Fruit fly (Drosophila melanogaster) whole organism, embryonic: ENCODE data around the gene Teh2.

Experiments used
- Atf-2 ChIP-seq: fragments of 200-800 bp; sonication (Bioruptor generic); optimal IDR thresholded peaks from 2 replicates; lab custom pipeline; 2016; ENCODE audit warnings: missing biosample characterization, missing genetic modification characterization
- BtbVII ChIP-seq: fragments of 200-800 bp; sonication (Bioruptor generic); optimal IDR thresholded peaks from 3 replicates; lab custom pipeline; 2017; ENCODE audit warnings: missing biosample characterization, mild to moderate bottlenecking, missing genetic modification characterization
- CG10147 ChIP-seq: fragments of 200-800 bp; sonication (Bioruptor generic); optimal IDR thresholded peaks from 2 replicates; lab custom pipeline; 2019; ENCODE audit warnings: missing biosample characterization, mild to moderate bottlenecking, missing genetic modification characterization, moderate library complexity
- CG10543 ChIP-seq: fragments of 200-800 bp; sonication (Bioruptor generic); optimal IDR thresholded peaks from 3 replicates; lab custom pipeline; 2017; ENCODE audit warnings: missing biosample characterization, mild to moderate bottlenecking, missing genetic modification characterization, moderate library complexity
- CG12299 ChIP-seq: fragments of 200-800 bp; sonication (Bioruptor generic); optimal IDR thresholded peaks from 2 replicates; lab custom pipeline; 2018; ENCODE audit warnings: missing biosample characterization, mild to moderate bottlenecking, missing genetic modification characterization
- CG1233 ChIP-seq: fragments of 200-800 bp; sonication (Bioruptor generic); optimal IDR thresholded peaks from 4 replicates; lab custom pipeline; 2018; ENCODE audit warnings: missing biosample characterization, mild to moderate bottlenecking, missing genetic modification characterization
- CG12659 ChIP-seq: fragments of 200-800 bp; sonication (Bioruptor generic); optimal IDR thresholded peaks from 3 replicates; lab custom pipeline; 2017; ENCODE audit warnings: mild to moderate bottlenecking, missing biosample characterization, missing genetic modification reagents, missing genetic modification characterization
- CG14667 ChIP-seq: fragments of 200-800 bp; sonication (Bioruptor generic); IDR thresholded peaks from 2 replicates; pipeline ENCODE4 v1.3.6; 2022; ENCODE audit warnings: missing biosample characterization, missing genetic modification characterization
- CG14860 ChIP-seq: fragments of 200-800 bp; sonication (Bioruptor generic); IDR thresholded peaks from 3 replicates; pipeline ENCODE4 v1.3.6; 2022; ENCODE audit warnings: missing biosample characterization, missing genetic modification characterization; ENCODE audit not compliant: partially characterized antibody
- CG14965 ChIP-seq: fragments of 200-800 bp; sonication (Bioruptor generic); optimal IDR thresholded peaks from 2 replicates; lab custom pipeline; 2016; ENCODE audit warnings: missing biosample characterization, missing genetic modification characterization, borderline replicate concordance
- CG17612 ChIP-seq: fragments of 200-800 bp; sonication (Bioruptor generic); IDR thresholded peaks from 2 replicates; pipeline ENCODE4 v1.3.6; 2022; ENCODE audit warnings: missing biosample characterization, missing genetic modification characterization
- CG17912 ChIP-seq: fragments of 200-800 bp; sonication (Bioruptor generic); optimal IDR thresholded peaks from 2 replicates; lab custom pipeline; 2018; ENCODE audit warnings: missing biosample characterization, mild to moderate bottlenecking, missing genetic modification characterization
- CG18764 ChIP-seq: fragments of 200-800 bp; sonication (Bioruptor generic); optimal IDR thresholded peaks from 3 replicates; lab custom pipeline; 2016; ENCODE audit warnings: missing biosample characterization, missing genetic modification characterization
- CG30431 ChIP-seq: fragments of 200-800 bp; sonication (Bioruptor generic); optimal IDR thresholded peaks from 2 replicates; lab custom pipeline; 2017; ENCODE audit warnings: missing biosample characterization, missing genetic modification characterization
- CG32532 ChIP-seq: fragments of 200-800 bp; sonication (Bioruptor generic); IDR thresholded peaks from 2 replicates; pipeline ENCODE4 v1.3.6; 2022; ENCODE audit warnings: missing biosample characterization, missing genetic modification characterization
- CG33213 ChIP-seq: fragments of 200-800 bp; sonication (Bioruptor generic); optimal IDR thresholded peaks from 3 replicates; lab custom pipeline; 2016; ENCODE audit warnings: missing biosample characterization, missing genetic modification characterization
- CG3407 ChIP-seq: fragments of 200-800 bp; sonication (Bioruptor generic); optimal IDR thresholded peaks from 2 replicates; lab custom pipeline; 2018; ENCODE audit warnings: missing biosample characterization, mild to moderate bottlenecking, missing genetic modification characterization
- CG3995 ChIP-seq: fragments of 200-800 bp; sonication (Bioruptor generic); optimal IDR thresholded peaks from 3 replicates; lab custom pipeline; 2016; ENCODE audit warnings: missing biosample characterization, missing genetic modification characterization
- CG4282 ChIP-seq: fragments of 200-800 bp; sonication (Bioruptor generic); optimal IDR thresholded peaks from 2 replicates; lab custom pipeline; 2016; ENCODE audit warnings: missing biosample characterization, missing genetic modification characterization
- CG4707 ChIP-seq: fragments of 200-800 bp; sonication (Bioruptor generic); optimal IDR thresholded peaks from 2 replicates; lab custom pipeline; 2018; ENCODE audit warnings: missing biosample characterization, mild to moderate bottlenecking, missing genetic modification characterization, moderate library complexity
- CG7357 ChIP-seq: fragments of 200-800 bp; sonication (Bioruptor generic); IDR thresholded peaks from 3 replicates; pipeline ENCODE4 v1.3.6; 2022; ENCODE audit warnings: missing biosample characterization, missing genetic modification characterization
- CG9215 ChIP-seq: fragments of 200-800 bp; sonication (Bioruptor generic); IDR thresholded peaks from 2 replicates; pipeline ENCODE4 v1.3.6; 2022; ENCODE audit warnings: missing biosample characterization, missing genetic modification characterization
- CG9727 ChIP-seq: fragments of 200-800 bp; sonication (Bioruptor generic); optimal IDR thresholded peaks from 3 replicates; lab custom pipeline; 2017; ENCODE audit warnings: missing biosample characterization, mild to moderate bottlenecking, missing genetic modification characterization
- CHES-1-like ChIP-seq: fragments of 200-800 bp; sonication (Bioruptor generic); optimal IDR thresholded peaks from 2 replicates; lab custom pipeline; 2016; ENCODE audit warnings: missing biosample characterization, missing genetic modification characterization
- E2f2 ChIP-seq: fragments of 200-800 bp; sonication (Bioruptor generic); IDR thresholded peaks from 2 replicates; pipeline ENCODE4 v1.3.6; 2022; ENCODE audit warnings: missing biosample characterization, missing genetic modification characterization
- H15 ChIP-seq: fragments of 200-800 bp; sonication (Bioruptor generic); IDR thresholded peaks from 3 replicates; pipeline ENCODE4 v1.3.6; 2022; ENCODE audit warnings: missing biosample characterization, missing genetic modification characterization
- HLH54F ChIP-seq: fragments of 200-800 bp; sonication (Bioruptor generic); optimal IDR thresholded peaks from 3 replicates; lab custom pipeline; 2016; ENCODE audit warnings: missing biosample characterization, missing genetic modification characterization
- Jarid2 ChIP-seq: fragments of 200-800 bp; sonication (Bioruptor generic); optimal IDR thresholded peaks from 3 replicates; lab custom pipeline; 2017; ENCODE audit warnings: mild to moderate bottlenecking, missing biosample characterization, missing genetic modification reagents, missing genetic modification characterization
- Lhr ChIP-seq: fragments of 200-800 bp; sonication (Bioruptor generic); optimal IDR thresholded peaks from 3 replicates; lab custom pipeline; 2017; ENCODE audit warnings: mild to moderate bottlenecking, missing biosample characterization, missing genetic modification reagents, missing genetic modification characterization
- Mes4 ChIP-seq: fragments of 200-800 bp; sonication (Bioruptor generic); optimal IDR thresholded peaks from 2 replicates; lab custom pipeline; 2016; ENCODE audit warnings: missing biosample characterization, missing genetic modification characterization
- Mrtf ChIP-seq: fragments of 200-800 bp; sonication (Bioruptor generic); IDR thresholded peaks from 3 replicates; pipeline ENCODE4 v1.3.6; 2022; ENCODE audit warnings: missing biosample characterization, missing genetic modification characterization
- Tbp ChIP-seq: fragments of >200 bp; optimal IDR thresholded peaks from 2 replicates; lab custom pipeline; 2018; ENCODE audit warnings: missing biosample characterization, missing genetic modification characterization
- amos ChIP-seq: fragments of 200-800 bp; sonication (Bioruptor generic); IDR thresholded peaks from 2 replicates; pipeline ENCODE4 v1.3.6; 2022; ENCODE audit warnings: missing biosample characterization, missing genetic modification characterization; ENCODE audit not compliant: partially characterized antibody
- ara ChIP-seq: fragments of 200-800 bp; sonication (Bioruptor generic); IDR thresholded peaks from 2 replicates; pipeline ENCODE4 v1.3.6; 2022; ENCODE audit warnings: missing biosample characterization, missing genetic modification characterization
- dan ChIP-seq: fragments of 200-800 bp; sonication (Bioruptor generic); IDR thresholded peaks from 2 replicates; pipeline ENCODE4 v1.3.6; 2022; ENCODE audit warnings: missing biosample characterization, missing genetic modification characterization
- dpn ChIP-seq, 2 experiments: fragments of 200-800 bp; sonication (Bioruptor generic); optimal IDR thresholded peaks; 3 replicates each; lab custom pipeline; 2016; ENCODE audit warnings: missing biosample characterization in 2 of 2, missing genetic modification characterization in 2 of 2
- emc ChIP-seq: fragments of 200-800 bp; sonication (Bioruptor generic); optimal IDR thresholded peaks from 2 replicates; lab custom pipeline; 2016; ENCODE audit warnings: missing biosample characterization, missing genetic modification characterization
- exex ChIP-seq: fragments of 200-800 bp; sonication (Bioruptor generic); optimal IDR thresholded peaks from 4 replicates; lab custom pipeline; 2018; ENCODE audit warnings: missing biosample characterization, mild to moderate bottlenecking, missing genetic modification characterization, moderate library complexity
- fu2 ChIP-seq: fragments of 200-800 bp; sonication (Bioruptor generic); optimal IDR thresholded peaks from 2 replicates; lab custom pipeline; 2016; ENCODE audit warnings: missing biosample characterization, missing genetic modification characterization
- kay ChIP-seq: fragments of 200-800 bp; sonication (Bioruptor generic); optimal IDR thresholded peaks from 2 replicates; lab custom pipeline; 2016; ENCODE audit warnings: missing biosample characterization, missing genetic modification characterization
- mam ChIP-seq: fragments of 200-800 bp; sonication (Bioruptor generic); optimal IDR thresholded peaks from 3 replicates; lab custom pipeline; 2016; ENCODE audit warnings: missing biosample characterization, missing genetic modification characterization
- nerfin-1 ChIP-seq: fragments of 200-800 bp; sonication (Bioruptor generic); optimal IDR thresholded peaks from 3 replicates; lab custom pipeline; 2019; ENCODE audit warnings: missing biosample characterization, mild to moderate bottlenecking, missing genetic modification characterization, moderate library complexity
- odd ChIP-seq: fragments of 200-800 bp; sonication (Bioruptor generic); optimal IDR thresholded peaks from 2 replicates; lab custom pipeline; 2017; ENCODE audit warnings: missing biosample characterization, mild to moderate bottlenecking, missing genetic modification characterization
- prd ChIP-seq, 3 experiments: fragments of >200 bp in 2 of 3; fragments of 200-800 bp in 1 of 3; sonication (Bioruptor generic) in 1 of 3; optimal IDR thresholded peaks in 2 of 3; IDR thresholded peaks in 1 of 3; 2 replicates in 2 of 3; 3 replicates in 1 of 3; pipeline versions ENCODE4 v1.3.6 to Lab custom; 2017 to 2022; ENCODE audit warnings: missing biosample characterization in 1 of 3, missing genetic modification characterization in 1 of 3
- slbo ChIP-seq: fragments of 200-800 bp; sonication (Bioruptor generic); IDR thresholded peaks from 2 replicates; pipeline ENCODE4 v1.3.6; 2022; ENCODE audit warnings: missing biosample characterization, missing genetic modification characterization
- sna ChIP-seq: fragments of 200-800 bp; sonication (Bioruptor generic); IDR thresholded peaks from 2 replicates; pipeline ENCODE4 v1.3.6; 2022; ENCODE audit warnings: missing biosample characterization, missing genetic modification characterization; ENCODE audit not compliant: partially characterized antibody
- tll ChIP-seq, 2 experiments: fragments of 200-800 bp in 1 of 2; fragments of >200 bp in 1 of 2; sonication (Bioruptor generic) in 1 of 2; optimal IDR thresholded peaks; 2 replicates each; lab custom pipeline; 2017 to 2019; ENCODE audit warnings: missing biosample characterization in 2 of 2, missing genetic modification characterization in 2 of 2, mild to moderate bottlenecking in 1 of 2, moderate library complexity in 1 of 2
- vfl ChIP-seq: fragments of 200-800 bp; sonication (Bioruptor generic); optimal IDR thresholded peaks from 2 replicates; lab custom pipeline; 2016; ENCODE audit warnings: missing biosample characterization, missing genetic modification characterization

Gene Teh2

DNA sequence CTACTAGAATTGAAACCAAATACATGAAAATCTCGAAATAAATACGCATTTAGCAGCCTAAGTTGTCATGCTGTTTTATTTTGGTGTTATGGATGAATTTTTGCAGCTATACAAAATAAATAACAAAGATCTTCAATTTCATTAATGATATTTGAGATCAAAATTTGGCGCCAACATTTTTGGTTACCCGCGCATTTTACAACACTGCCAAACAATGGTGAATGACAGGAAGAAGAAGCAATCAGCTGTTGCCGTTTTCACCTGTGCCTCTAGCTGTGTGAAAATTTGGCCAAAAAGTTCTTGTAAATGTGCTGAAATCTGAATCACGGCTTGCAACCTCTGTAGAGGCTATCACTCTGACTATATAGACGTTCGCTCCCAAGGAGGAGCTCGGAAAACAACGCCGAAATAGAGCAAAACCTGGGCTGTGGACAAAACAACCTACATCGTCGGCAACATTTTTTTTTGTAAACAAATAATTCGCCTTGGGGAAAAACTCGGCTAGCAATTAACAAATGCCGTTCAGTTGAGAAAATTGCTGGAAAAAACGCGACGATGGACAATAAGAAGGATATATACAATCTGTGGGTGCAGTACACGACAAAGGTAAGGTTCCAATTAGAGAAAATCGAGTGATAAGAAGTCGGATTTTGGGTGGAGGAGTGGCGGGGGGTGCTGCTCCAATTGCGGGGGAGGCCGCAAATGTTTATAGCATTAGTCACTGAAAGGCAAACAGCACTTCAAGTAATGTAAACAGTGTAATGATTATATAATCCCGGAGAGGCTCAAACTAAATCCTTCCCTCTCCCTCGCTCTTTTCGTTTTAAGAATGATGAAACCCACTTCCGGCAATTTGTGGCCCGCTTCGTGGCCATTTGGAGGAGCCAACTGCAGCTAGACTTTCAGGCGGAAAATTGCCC lies 6.2 kb upstream of the Teh2 start, which contains the start of gene CG43367:
TSS of gene CG43367 (plus strand) at position 264 of the 920 bp plus-strand sequence.
- peak in 1 of 2 experiments; percentile 40 for TF ChIP-seq dpn (GFP tag; optimal IDR thresholded peaks at IDR 0.05; lab: Kevin White, UChicago)
- TF ChIP-seq CG17612 (GFP tag; lab: Robert Waterston, UW) = no peak
- TF ChIP-seq amos (GFP tag; lab: Robert Waterston, UW) = no peak; the same call in 1 of the 2 replicates
- TF ChIP-seq CG10543 (GFP tag; lab: Kevin White, UChicago) = no peak
- TF ChIP-seq dan (GFP tag; lab: Robert Waterston, UW) = no peak
- no peak for TF ChIP-seq CG4282 (GFP tag; lab: Kevin White, UChicago)
- no peak for TF ChIP-seq CG18764
- TF ChIP-seq slbo = peak; percentile 41; the same call in 1 of the 2 replicates
- no peak for TF ChIP-seq CG4707
- no peak for TF ChIP-seq CG9727 (GFP tag; lab: Kevin White, UChicago)
- TF ChIP-seq ara (GFP tag; lab: Robert Waterston, UW) = no peak
- TF ChIP-seq Tbp = no peak
- peak; percentile 18 for TF ChIP-seq HLH54F (GFP tag; lab: Kevin White, UChicago)
- TF ChIP-seq CG9215 (GFP tag; lab: Robert Waterston, UW) = no peak
- no peak for TF ChIP-seq CG14860
- peak; percentile 57 for TF ChIP-seq CG3407 (GFP tag; lab: Kevin White, UChicago)
- TF ChIP-seq Mrtf = no peak
- no peak for TF ChIP-seq CG10147 (GFP tag; lab: Kevin White, UChicago)
- no peak for TF ChIP-seq mam
- no peak for TF ChIP-seq Atf-2 (GFP tag; lab: Kevin White, UChicago)
- TF ChIP-seq tll (GFP tag; optimal IDR thresholded peaks at IDR 0.05; lab: Kevin White, UChicago) = peak in 1 of 2 experiments; percentile 34
- no peak for TF ChIP-seq CG12659 (GFP tag; lab: Kevin White, UChicago)
- TF ChIP-seq CG30431 = no peak
- no peak for TF ChIP-seq sna (GFP tag; lab: Robert Waterston, UW)
- TF ChIP-seq CG7357 (GFP tag; lab: Robert Waterston, UW) = no peak
- no peak for TF ChIP-seq CG14667 (GFP tag; lab: Robert Waterston, UW)
- TF ChIP-seq fu2 (GFP tag; lab: Kevin White, UChicago) = peak; percentile 4
- TF ChIP-seq vfl = no peak
- no peak for TF ChIP-seq CG14965
- no peak for TF ChIP-seq prd (optimal IDR thresholded peaks at IDR 0.05; lab: Kevin White, UChicago)
- no peak for TF ChIP-seq prd (GFP tag; IDR thresholded peaks at IDR 0.05; lab: Robert Waterston, UW)
- TF ChIP-seq CHES-1-like = peak; percentile 11
- peak; percentile 32; the same call in 1 of the 2 replicates for TF ChIP-seq CG32532 (GFP tag; lab: Robert Waterston, UW)
- TF ChIP-seq CG12299 (tag; lab: Kevin White, UChicago) = no peak
- no peak for TF ChIP-seq CG3995 (GFP tag; lab: Kevin White, UChicago)
- TF ChIP-seq CG33213 (GFP tag; lab: Kevin White, UChicago) = no peak
- TF ChIP-seq E2f2 (GFP tag; lab: Robert Waterston, UW) = peak; percentile 97
- no peak for TF ChIP-seq H15 (GFP tag; lab: Robert Waterston, UW)
- no peak for TF ChIP-seq Mes4 (GFP tag; lab: Kevin White, UChicago)
- peak; percentile 26 for TF ChIP-seq kay
- no peak for TF ChIP-seq Jarid2 (GFP tag; lab: Kevin White, UChicago)
- no peak for TF ChIP-seq emc (GFP tag; lab: Kevin White, UChicago)
- no peak for TF ChIP-seq BtbVII (GFP tag; lab: Kevin White, UChicago)
- no peak for TF ChIP-seq exex (tag; lab: Kevin White, UChicago)
- peak; percentile 8 for TF ChIP-seq nerfin-1 (tag; lab: Kevin White, UChicago)
- no peak for TF ChIP-seq CG1233
- TF ChIP-seq CG17912 (GFP tag; lab: Kevin White, UChicago) = peak; percentile 22
- TF ChIP-seq odd (GFP tag; lab: Kevin White, UChicago) = no peak
- no peak for TF ChIP-seq Lhr (GFP tag; lab: Kevin White, UChicago)
